Fruit fly (Drosophila melanogaster) S2 (cell line): ENCODE data around the gene crol.

Source experiments
- CG8478 ChIP-seq: fragments of >200 bp; optimal IDR thresholded peaks from 2 replicates; lab custom pipeline; 2018
- CTCF ChIP-seq, 2 experiments: fragments of >200 bp; optimal IDR thresholded peaks; 2 replicates each; lab custom pipeline; 2018

DNA sequence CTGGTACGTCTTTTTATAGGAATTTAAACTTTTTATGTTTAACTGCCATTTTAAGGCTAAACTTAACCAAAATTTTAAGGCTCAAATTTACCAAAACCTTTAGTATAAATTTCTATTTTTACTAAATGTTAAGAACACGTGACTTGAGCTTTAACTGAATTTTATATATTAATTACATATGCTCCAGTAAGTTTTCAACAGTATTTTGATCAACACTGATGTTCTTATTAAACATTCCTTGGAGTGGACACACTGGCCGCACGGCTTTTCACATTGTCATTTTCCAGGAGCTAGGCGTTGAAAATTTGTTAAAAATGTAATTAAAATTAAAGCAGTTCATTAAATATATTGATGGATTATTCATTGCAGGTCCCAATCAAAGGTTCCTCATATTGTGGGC, 19.5 kb downstream of the crol start, which contains the start of gene CG14932:
- TF ChIP-seq CG8478 (lab: Kevin White, UChicago) (no peak), CTCF (optimal IDR thresholded peaks at IDR 0.05; lab: Kevin White, UChicago) (no peak)
